Worm (Caenorhabditis elegans): ENCODE results near the gene sre-6.

Gene sre-6

DNA sequence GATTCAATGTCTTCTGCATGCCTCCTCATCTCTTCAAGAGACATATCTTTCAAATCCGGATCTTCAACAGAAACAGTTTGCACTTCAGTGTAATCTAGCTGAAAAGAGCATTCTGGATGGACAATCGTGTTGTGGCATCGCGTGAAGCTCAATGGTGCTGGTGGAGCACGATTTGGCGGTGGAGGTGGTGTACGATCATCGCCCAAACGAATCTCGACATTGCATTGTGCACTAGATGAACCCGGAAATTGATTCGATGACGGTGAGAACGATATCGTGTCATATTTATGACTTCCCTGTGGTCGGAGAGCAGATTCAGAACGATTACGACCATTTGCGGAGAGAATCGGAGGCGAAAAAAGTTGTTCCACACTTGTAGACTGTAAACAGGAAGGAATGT is 10.6 kb upstream of the sre-6 start:
- TF ChIP-seq ceh-13 (GFP tag; optimal IDR thresholded peaks at IDR 0.05) (no peak), B0310.2 (tag; optimal IDR thresholded peaks at IDR 0.05) (no peak), sea-1 (GFP tag; conservative IDR thresholded peaks at IDR 0.05) (no peak), ets-7 (tag; optimal IDR thresholded peaks at IDR 0.05) (no peak), flt-1 (GFP tag; IDR thresholded peaks at IDR 0.05) (no peak)

DNA sequence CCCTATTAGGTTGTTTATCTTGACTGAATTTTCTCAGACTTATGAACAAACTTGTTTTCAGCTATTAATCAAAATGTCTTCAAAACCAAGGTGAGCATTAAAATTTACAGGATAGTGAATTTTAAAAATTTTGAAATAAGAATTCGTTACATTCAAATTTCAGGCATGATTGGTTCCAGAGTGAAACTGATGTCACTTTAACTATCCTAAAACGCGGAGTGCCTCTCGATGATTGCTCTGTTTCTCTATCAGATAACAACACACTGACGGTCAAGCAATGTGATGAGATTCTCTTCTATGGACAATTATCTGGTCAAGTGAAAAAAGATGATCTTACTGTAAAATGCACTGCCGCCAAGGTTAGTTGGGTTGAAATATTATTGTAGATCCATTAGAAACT is 8.8 kb upstream of the sre-6 start, which contains the start of gene D1054.3:
D1054.3 (plus strand) TSS at position 62 of the 400 bp plus-strand sequence.
- TF ChIP-seq tbx-11 (GFP tag; IDR thresholded peaks at IDR 0.05) (no peak), ets-7 (tag; optimal IDR thresholded peaks at IDR 0.05) (no peak), ceh-36 (tag; optimal IDR thresholded peaks at IDR 0.05) (no peak), ceh-13 (GFP tag; optimal IDR thresholded peaks at IDR 0.05) (no peak)

DNA sequence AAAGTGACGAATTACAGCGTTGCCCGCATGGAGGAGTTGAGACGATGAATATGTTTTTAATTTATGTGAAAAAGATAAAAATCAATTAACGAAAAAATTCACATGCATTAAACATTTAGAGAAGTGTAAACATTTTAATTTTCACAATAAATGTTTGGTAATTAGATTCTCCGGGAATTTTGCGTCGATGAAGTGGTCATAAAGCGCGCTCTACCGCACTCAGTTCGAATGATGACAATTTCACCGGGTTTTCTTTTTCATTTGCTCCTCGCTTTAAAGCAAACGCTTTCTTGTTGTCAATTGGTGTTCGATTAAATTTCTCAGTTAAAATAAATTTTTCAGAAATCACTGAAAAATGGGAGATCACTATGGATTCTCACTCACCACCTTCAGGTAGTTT is 7.4 kb upstream of the sre-6 start, which contains the start of the genes D1054.1 and pas-2:
D1054.1 (minus strand) TSS at position 192 of the 400 bp plus-strand sequence.
pas-2 (plus strand) TSS at position 343 of the 400 bp plus-strand sequence.
- TF ChIP-seq pes-1 (GFP tag; IDR thresholded peaks at IDR 0.05): no peak
- TF ChIP-seq tbx-37 (GFP tag; conservative IDR thresholded peaks at IDR 0.05): no peak
- no peak for TF ChIP-seq hmg-4 (GFP tag; optimal IDR thresholded peaks at IDR 0.05)
- TF ChIP-seq ceh-36 (tag; optimal IDR thresholded peaks at IDR 0.05): no peak
- TF ChIP-seq sea-1 (GFP tag; conservative IDR thresholded peaks at IDR 0.05): no peak
- TF ChIP-seq hmbx-1 (tag; optimal IDR thresholded peaks at IDR 0.05): no peak
- TF ChIP-seq aly-1 (tag; optimal IDR thresholded peaks at IDR 0.05): no peak
- TF ChIP-seq ceh-13 (GFP tag; optimal IDR thresholded peaks at IDR 0.05): no peak
- no peak for TF ChIP-seq flt-1 (GFP tag; IDR thresholded peaks at IDR 0.05)
- no peak for TF ChIP-seq ama-1 (optimal IDR thresholded peaks at IDR 0.05)
- TF ChIP-seq tra-4 (tag; optimal IDR thresholded peaks at IDR 0.05): no peak
- no peak for TF ChIP-seq ets-7 (tag; optimal IDR thresholded peaks at IDR 0.05)
- TF ChIP-seq hnd-1 (tag; optimal IDR thresholded peaks at IDR 0.05): no peak

DNA sequence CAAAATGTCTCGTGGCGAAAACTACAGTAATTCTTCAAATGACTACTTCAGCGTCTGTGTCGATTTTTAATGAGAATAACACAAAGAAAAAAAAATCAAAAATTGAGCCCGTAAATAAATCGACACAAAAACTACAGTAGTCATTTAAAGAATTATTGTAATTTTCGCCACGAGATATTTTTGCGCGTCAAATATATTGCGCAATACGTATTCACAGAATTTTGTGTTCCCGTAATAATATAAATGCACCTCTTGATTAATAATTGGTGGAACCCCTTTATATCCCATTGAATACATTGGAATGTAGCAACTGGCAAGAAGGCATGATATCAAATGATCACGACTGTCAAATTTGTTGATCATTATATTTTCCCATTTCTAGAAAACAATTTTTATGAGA is 6.3 kb upstream of the sre-6 start:
- TF ChIP-seq sea-1 (GFP tag; conservative IDR thresholded peaks at IDR 0.05) (no peak), flt-1 (GFP tag; IDR thresholded peaks at IDR 0.05) (no peak), pes-1 (GFP tag; IDR thresholded peaks at IDR 0.05) (no peak), scrt-1 (GFP tag; IDR thresholded peaks at IDR 0.05) (no peak), ceh-36 (tag; optimal IDR thresholded peaks at IDR 0.05) (no peak), ama-1 (optimal IDR thresholded peaks at IDR 0.05) (no peak), tra-4 (tag; optimal IDR thresholded peaks at IDR 0.05) (no peak), hnd-1 (tag; optimal IDR thresholded peaks at IDR 0.05) (no peak), aly-1 (tag; optimal IDR thresholded peaks at IDR 0.05) (no peak), hmg-4 (GFP tag; optimal IDR thresholded peaks at IDR 0.05) (no peak), tbx-37 (GFP tag; conservative IDR thresholded peaks at IDR 0.05) (no peak), ets-7 (tag; optimal IDR thresholded peaks at IDR 0.05) (no peak), B0310.2 (tag; optimal IDR thresholded peaks at IDR 0.05) (no peak), ceh-13 (GFP tag; optimal IDR thresholded peaks at IDR 0.05) (no peak), tbx-11 (GFP tag; IDR thresholded peaks at IDR 0.05) (no peak), hmbx-1 (tag; optimal IDR thresholded peaks at IDR 0.05) (no peak), F13C5.2 (tag; optimal IDR thresholded peaks at IDR 0.05) (no peak)

DNA sequence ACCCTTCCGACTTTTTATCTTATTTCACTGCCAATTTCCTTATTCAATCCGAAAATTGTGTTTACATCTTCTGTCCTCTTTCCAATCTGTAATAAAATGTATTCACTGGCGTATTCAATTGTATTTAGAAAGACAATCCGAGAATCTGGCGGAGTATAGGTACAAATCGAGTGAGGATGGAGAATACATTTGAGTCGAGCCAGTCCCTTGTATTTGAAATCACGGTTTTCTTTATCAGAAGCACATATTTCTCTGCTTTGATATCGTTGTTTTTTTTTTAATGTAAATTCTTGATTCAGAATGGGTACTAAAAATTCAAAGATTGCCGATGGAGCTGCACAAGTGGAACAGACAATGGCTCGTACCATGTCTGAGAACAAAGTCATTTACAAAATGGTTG is 1.5 kb upstream of the sre-6 start, which contains the start of gene ocr-1:
ocr-1 (plus strand) TSS at position 301 of the 400 bp plus-strand sequence.
- TF ChIP-seq tra-4 (tag; optimal IDR thresholded peaks at IDR 0.05) (no peak), tbx-11 (GFP tag; IDR thresholded peaks at IDR 0.05) (no peak), ceh-36 (tag; optimal IDR thresholded peaks at IDR 0.05) (no peak), hmbx-1 (tag; optimal IDR thresholded peaks at IDR 0.05) (no peak), B0310.2 (tag; optimal IDR thresholded peaks at IDR 0.05) (no peak), aly-1 (tag; optimal IDR thresholded peaks at IDR 0.05) (no peak), scrt-1 (GFP tag; IDR thresholded peaks at IDR 0.05) (no peak), hmg-4 (GFP tag; optimal IDR thresholded peaks at IDR 0.05) (no peak), tbx-37 (GFP tag; conservative IDR thresholded peaks at IDR 0.05) (no peak), ets-7 (tag; optimal IDR thresholded peaks at IDR 0.05) (no peak), pes-1 (GFP tag; IDR thresholded peaks at IDR 0.05) (no peak), ama-1 (optimal IDR thresholded peaks at IDR 0.05) (no peak), F13C5.2 (tag; optimal IDR thresholded peaks at IDR 0.05) (no peak), sea-1 (GFP tag; conservative IDR thresholded peaks at IDR 0.05) (no peak)

DNA sequence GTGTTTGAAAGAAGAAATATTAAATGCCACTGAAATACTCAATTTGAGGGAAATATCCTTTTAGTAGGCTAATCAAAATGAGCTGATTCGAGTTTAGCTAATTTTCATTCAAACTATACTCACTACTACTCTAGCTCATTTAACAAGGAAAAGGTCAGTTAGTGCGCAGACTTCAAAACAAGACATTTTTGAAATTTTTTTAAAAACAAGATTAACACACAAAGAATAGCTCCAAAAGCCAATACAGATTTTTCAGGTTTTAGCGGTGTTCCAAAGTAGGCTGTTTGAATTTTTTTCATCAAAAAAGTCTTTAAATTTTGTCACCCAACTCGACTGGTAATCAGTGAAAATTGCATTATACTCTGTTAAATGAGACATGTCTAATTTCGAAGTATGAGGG is 1.8 kb downstream of the sre-6 start:
- TF ChIP-seq F13C5.2 (tag; optimal IDR thresholded peaks at IDR 0.05) (no peak), aly-1 (tag; optimal IDR thresholded peaks at IDR 0.05) (no peak), ets-7 (tag; optimal IDR thresholded peaks at IDR 0.05) (no peak), tra-4 (tag; optimal IDR thresholded peaks at IDR 0.05) (no peak), scrt-1 (GFP tag; IDR thresholded peaks at IDR 0.05) (no peak)

DNA sequence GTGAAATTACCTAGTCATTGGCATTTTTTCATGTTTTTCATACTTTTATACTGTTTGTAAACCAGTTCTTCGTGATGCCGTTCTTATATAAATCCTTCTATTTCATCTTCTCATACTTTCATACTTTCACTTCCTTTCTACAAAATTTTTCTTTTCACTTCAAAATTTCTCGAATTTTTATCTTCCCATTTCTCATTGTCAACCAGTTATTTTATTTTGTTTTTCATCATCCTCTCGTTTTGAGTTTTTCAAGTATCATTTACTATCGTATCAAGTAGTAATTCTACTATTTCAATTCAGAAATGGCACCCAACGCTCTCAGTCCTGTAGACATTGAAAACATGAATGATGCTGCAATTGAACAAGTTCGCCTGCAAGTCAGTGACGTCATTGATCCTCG is 3.9 kb downstream of the sre-6 start, which contains the start of gene F28H7.8:
F28H7.8 (plus strand) TSS at position 301 of the 400 bp plus-strand sequence.
- TF ChIP-seq F13C5.2 (tag; optimal IDR thresholded peaks at IDR 0.05): no peak
- no peak for TF ChIP-seq hmg-4 (GFP tag; optimal IDR thresholded peaks at IDR 0.05)
- TF ChIP-seq ama-1 (optimal IDR thresholded peaks at IDR 0.05): no peak
- TF ChIP-seq ets-7 (tag; optimal IDR thresholded peaks at IDR 0.05): no peak
- TF ChIP-seq sea-1 (GFP tag; conservative IDR thresholded peaks at IDR 0.05): no peak
- TF ChIP-seq tbx-11 (GFP tag; IDR thresholded peaks at IDR 0.05): no peak
- no peak for TF ChIP-seq hnd-1 (tag; optimal IDR thresholded peaks at IDR 0.05)
- TF ChIP-seq hmbx-1 (tag; optimal IDR thresholded peaks at IDR 0.05): no peak
- TF ChIP-seq B0310.2 (tag; optimal IDR thresholded peaks at IDR 0.05): no peak
- TF ChIP-seq flt-1 (GFP tag; IDR thresholded peaks at IDR 0.05): no peak
- TF ChIP-seq ceh-13 (GFP tag; optimal IDR thresholded peaks at IDR 0.05): no peak

DNA sequence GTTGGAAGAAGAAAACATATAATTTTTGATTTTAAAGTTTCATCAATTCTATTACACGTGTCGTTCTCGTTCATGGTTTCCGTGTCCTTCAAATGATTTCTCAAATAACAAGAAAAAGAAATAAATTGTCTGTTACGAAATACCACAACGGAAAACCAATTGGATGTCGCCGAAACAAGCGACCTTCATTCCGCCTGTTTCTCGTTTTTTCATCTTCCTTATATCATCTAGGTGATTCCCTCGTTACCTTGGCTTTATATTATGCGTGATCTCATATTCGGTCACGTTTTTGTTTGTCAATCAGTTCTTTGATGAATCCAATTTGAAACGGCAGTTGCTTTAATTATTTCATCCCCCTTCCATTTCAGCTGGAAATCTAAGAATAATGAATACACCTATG is 5.5 kb downstream of the sre-6 start:
- TF ChIP-seq hnd-1 (tag; optimal IDR thresholded peaks at IDR 0.05) (no peak), sea-1 (GFP tag; conservative IDR thresholded peaks at IDR 0.05) (no peak), B0310.2 (tag; optimal IDR thresholded peaks at IDR 0.05) (no peak)

Measured in whole organism, early embryonic.